Worm (Caenorhabditis elegans): ENCODE results near the gene nas-22.

DNA sequence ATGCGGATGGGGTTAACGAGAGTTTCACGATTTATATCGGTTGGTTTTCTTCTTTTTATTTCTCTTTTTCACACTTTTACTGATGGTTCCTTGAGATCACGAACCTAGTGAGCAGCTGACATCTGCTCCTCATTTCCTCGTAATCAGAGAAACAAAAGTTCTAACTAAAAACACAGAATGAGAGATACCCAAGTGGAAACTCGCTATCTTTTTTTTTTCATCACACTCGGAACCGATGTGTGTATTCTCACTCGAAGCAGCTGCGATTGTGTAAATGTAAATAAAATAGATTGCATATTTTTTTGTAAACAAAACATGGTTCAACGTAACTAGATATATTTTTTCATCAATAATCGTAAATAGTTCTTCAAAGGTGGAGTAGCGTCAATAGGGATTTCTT is 31.8 kb downstream of the nas-22 start:
- TF ChIP-seq ama-1 (optimal IDR thresholded peaks at IDR 0.05): no peak
- TF ChIP-seq hmg-4 (GFP tag; optimal IDR thresholded peaks at IDR 0.05): no peak
- no peak for TF ChIP-seq tra-4 (tag; optimal IDR thresholded peaks at IDR 0.05)

Data from whole organism, early embryonic.